Fruit fly (Drosophila melanogaster): Measurements from ENCODE around the gene Lgr4.
A peak's percentile ranks its signal among the peaks of the same experiment; 100 is the strongest.

Lgr4 gene

DNA sequence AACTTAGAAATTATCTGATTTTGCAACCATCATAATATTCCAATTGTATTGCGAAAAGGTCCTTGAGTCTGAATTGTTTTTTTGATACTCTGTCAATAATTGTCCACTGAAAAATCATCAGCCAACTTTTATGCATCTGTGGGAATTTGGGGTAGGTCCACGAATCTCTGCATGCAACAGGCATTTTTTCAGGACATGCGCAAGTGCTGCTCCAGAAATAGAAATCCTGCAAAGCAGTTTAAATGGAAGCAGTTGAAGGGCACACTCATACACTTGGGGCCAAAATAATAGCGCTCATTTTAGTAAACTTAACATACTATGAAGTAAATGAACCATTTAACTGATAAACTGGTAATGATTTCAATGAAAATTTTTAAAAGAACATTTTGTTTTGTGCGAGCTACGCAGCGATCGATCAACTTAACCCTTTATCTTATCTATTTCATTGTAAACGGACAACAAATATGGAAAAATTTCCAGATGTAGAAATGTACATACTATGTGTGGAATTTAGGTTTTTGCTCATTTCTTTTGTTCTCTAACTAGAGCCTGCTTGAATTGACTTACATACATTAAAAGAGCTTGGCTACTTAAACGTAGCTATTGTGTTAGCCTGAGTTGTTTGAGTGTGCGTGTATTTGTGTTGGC is 58.7 kb downstream of the Lgr4 start (continued):
- TF ChIP-seq CG12155 (GFP tag; optimal IDR thresholded peaks at IDR 0.05), result peak; percentile 39
- no peak for TF ChIP-seq cas (GFP tag; IDR thresholded peaks at IDR 0.05)
- peak; percentile 16 for TF ChIP-seq CrebB (tag; optimal IDR thresholded peaks at IDR 0.05)
- peak; percentile 95 for TF ChIP-seq scrt (GFP tag; optimal IDR thresholded peaks at IDR 0.05)
- TF ChIP-seq CG10274 (GFP tag; optimal IDR thresholded peaks at IDR 0.05), result peak; percentile 13
- no peak for TF ChIP-seq NFAT (GFP tag; IDR thresholded peaks at IDR 0.05)
- TF ChIP-seq mirr (GFP tag; optimal IDR thresholded peaks at IDR 0.05), result peak; percentile 61
- TF ChIP-seq ap (GFP tag; IDR thresholded peaks at IDR 0.05), result 0 out of 2 replicates have a peak, but pooled peaks have one; percentile 28
- TF ChIP-seq NK7.1 (GFP tag; optimal IDR thresholded peaks at IDR 0.05), result peak; percentile 60
- TF ChIP-seq her (GFP tag; optimal IDR thresholded peaks at IDR 0.05), result peak; percentile 54
- TF ChIP-seq Fer2 (tag; optimal IDR thresholded peaks at IDR 0.05), result peak; percentile 62
- peak; percentile 48 for TF ChIP-seq Dad (GFP tag; optimal IDR thresholded peaks at IDR 0.05)
- no peak for TF ChIP-seq CG9215 (GFP tag; IDR thresholded peaks at IDR 0.05)
- TF ChIP-seq bab2 (GFP tag; optimal IDR thresholded peaks at IDR 0.05), result peak; percentile 52
- peak; percentile 68 to 72 for TF ChIP-seq dpn (GFP tag; optimal IDR thresholded peaks at IDR 0.05)
- peak; percentile 62 for TF ChIP-seq unpg (GFP tag; optimal IDR thresholded peaks at IDR 0.05)
- TF ChIP-seq maf-S (GFP tag; optimal IDR thresholded peaks at IDR 0.05), result peak; percentile 41
- peak; percentile 65 for TF ChIP-seq CG10431 (GFP tag; optimal IDR thresholded peaks at IDR 0.05)
- TF ChIP-seq Eip74EF (GFP tag; optimal IDR thresholded peaks at IDR 0.05), result peak in 1 of 2 experiments; percentile 72
- peak; percentile 51 to 71 for TF ChIP-seq Pdp1 (GFP tag; optimal IDR thresholded peaks at IDR 0.05)
- no peak for TF ChIP-seq Neu2 (GFP tag; optimal IDR thresholded peaks at IDR 0.05; ENCODE audit: borderline replicate concordance)
- TF ChIP-seq CG6791 (GFP tag; IDR thresholded peaks at IDR 0.05; ENCODE audit: partially characterized antibody), result no peak
- no peak for TF ChIP-seq tup (GFP tag; optimal IDR thresholded peaks at IDR 0.05)
- TF ChIP-seq gce (GFP tag; IDR thresholded peaks at IDR 0.05), result no peak
- TF ChIP-seq Ets65A (GFP tag), result peak; percentile 97
- no peak for TF ChIP-seq gt (GFP tag; IDR thresholded peaks at IDR 0.05)
- no peak for TF ChIP-seq BEAF-32 (GFP tag; optimal IDR thresholded peaks at IDR 0.05)
- TF ChIP-seq Doc2 (GFP tag; IDR thresholded peaks at IDR 0.05), result no peak
- TF ChIP-seq amos (GFP tag; IDR thresholded peaks at IDR 0.05; ENCODE audit: partially characterized antibody), result no peak
- TF ChIP-seq gro (GFP tag; optimal IDR thresholded peaks at IDR 0.05), result peak; percentile 45
- peak; percentile 9 for TF ChIP-seq fd64A (GFP tag; optimal IDR thresholded peaks at IDR 0.05)
- no peak for TF ChIP-seq CG14667 (GFP tag; IDR thresholded peaks at IDR 0.05)
- TF ChIP-seq CG7963 (GFP tag; IDR thresholded peaks at IDR 0.05; ENCODE audit: partially characterized antibody), result no peak
- peak; percentile 29 for TF ChIP-seq ERR (GFP tag; optimal IDR thresholded peaks at IDR 0.05)
- peak; percentile 72 for TF ChIP-seq CG30403 (GFP tag; optimal IDR thresholded peaks at IDR 0.05)

DNA sequence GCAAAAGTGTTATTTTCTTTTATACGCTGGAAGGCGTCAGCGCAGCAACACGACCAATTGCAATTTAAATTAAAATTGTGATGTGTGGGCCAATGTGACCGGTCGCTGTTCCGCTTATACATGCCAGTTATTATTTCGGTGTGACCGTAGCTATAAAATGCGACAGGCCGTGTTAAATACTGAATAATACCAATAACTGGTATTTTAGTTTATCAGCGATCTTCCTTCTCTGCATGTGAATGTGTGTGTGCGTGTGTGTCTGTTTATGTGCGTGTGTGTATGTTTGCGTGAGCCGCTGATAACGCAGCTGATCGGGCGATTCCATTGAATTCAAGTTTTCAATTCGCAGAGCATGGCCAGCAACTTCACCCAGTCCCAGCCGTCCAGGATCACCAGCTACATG is 60.2 kb downstream of the Lgr4 start, which contains the start of the genes CG32638, CG15717 and MFS10:
TSS of gene CG32638 (minus strand) at position 45 of the 403 bp plus-strand sequence.
TSS of gene CG15717 (plus strand) at position 203 of the 403 bp plus-strand sequence.
TSS of gene MFS10 (plus strand) at position 269 of the 403 bp plus-strand sequence.
- peak in 1 of 2 experiments; percentile 76 for TF ChIP-seq crp (GFP tag; optimal IDR thresholded peaks at IDR 0.05)
- no peak for TF ChIP-seq z (GFP tag; IDR thresholded peaks at IDR 0.05)
- peak; percentile 72 for TF ChIP-seq CG31365 (tag; optimal IDR thresholded peaks at IDR 0.05)
- TF ChIP-seq bcd (GFP tag; optimal IDR thresholded peaks at IDR 0.05), result no peak
- no peak for TF ChIP-seq CG14860 (GFP tag; IDR thresholded peaks at IDR 0.05; ENCODE audit: partially characterized antibody)
- peak; percentile 8 for TF ChIP-seq Mes4 (GFP tag; optimal IDR thresholded peaks at IDR 0.05)
- peak; percentile 56 for TF ChIP-seq trem (tag; optimal IDR thresholded peaks at IDR 0.05)
- no peak for TF ChIP-seq az2 (GFP tag; optimal IDR thresholded peaks at IDR 0.05)
- no peak for TF ChIP-seq HLH54F (GFP tag; optimal IDR thresholded peaks at IDR 0.05)
- no peak for TF ChIP-seq tll (GFP tag; optimal IDR thresholded peaks at IDR 0.05)
- TF ChIP-seq Fer2 (tag; optimal IDR thresholded peaks at IDR 0.05), result no peak
- TF ChIP-seq CG15601 (tag; optimal IDR thresholded peaks at IDR 0.05), result peak; percentile 80
- peak; percentile 43; the same call in 1 of the 3 replicates for TF ChIP-seq knrl (GFP tag; IDR thresholded peaks at IDR 0.05; ENCODE audit: partially characterized antibody)
- peak; percentile 58 for TF ChIP-seq Myb (GFP tag; optimal IDR thresholded peaks at IDR 0.05)
- TF ChIP-seq corto (GFP tag; optimal IDR thresholded peaks at IDR 0.05), result no peak
- TF ChIP-seq CG8089 (GFP tag; optimal IDR thresholded peaks at IDR 0.05), result no peak
- peak; percentile 33 for TF ChIP-seq Sin3A (optimal IDR thresholded peaks at IDR 0.05)

All from whole organism, embryonic.